Worm (Caenorhabditis elegans) whole organism, L1 larva: ENCODE measurements around the gene djr-1.1.

Experiments
- alr-1 ChIP-seq: fragments of 200-800 bp; sonication (Bioruptor generic); optimal IDR thresholded peaks from 2 replicates; lab custom pipeline; 2018; ENCODE audit warnings: borderline replicate concordance, mild to moderate bottlenecking, missing genetic modification characterization, missing compliant biosample characterization
- ceh-82 ChIP-seq, 3 experiments: fragments of 150-350 bp in 1 of 3; sonication (generic microtip) in 2 of 3; optimal IDR thresholded peaks; 2 replicates each; lab custom pipeline; 2014 to 2017; ENCODE audit warnings: missing biosample characterization in 3 of 3, missing genetic modification characterization in 3 of 3
- elt-3 ChIP-seq, 6 experiments: fragments of 150-350 bp in 1 of 6; sonication (generic microtip); optimal IDR thresholded peaks; 2 replicates each; lab custom pipeline; 2017 to 2018; ENCODE audit warnings: missing biosample characterization in 6 of 6, missing genetic modification characterization in 6 of 6, inconsistent platforms in 1 of 6
- jun-1 ChIP-seq: fragments of 150-350 bp; optimal IDR thresholded peaks from 2 replicates; lab custom pipeline; 2014; ENCODE audit warnings: missing biosample characterization, missing genetic modification reagents, missing genetic modification characterization
- lin-13 ChIP-seq: fragments of 150-350 bp; optimal IDR thresholded peaks from 2 replicates; lab custom pipeline; 2014; ENCODE audit warnings: missing biosample characterization, missing genetic modification reagents, missing genetic modification characterization
- nhr-47 ChIP-seq: sonication (generic microtip); optimal IDR thresholded peaks from 2 replicates; lab custom pipeline; 2016; ENCODE audit warnings: mild to moderate bottlenecking, missing genetic modification characterization, moderate library complexity, missing compliant biosample characterization
- nhr-76 ChIP-seq: sonication (generic microtip); optimal IDR thresholded peaks from 2 replicates; lab custom pipeline; 2017; ENCODE audit warnings: missing biosample characterization, missing genetic modification characterization
- snpc-4 ChIP-seq: fragments of 150-350 bp; optimal IDR thresholded peaks from 2 replicates; lab custom pipeline; 2014; ENCODE audit warnings: missing biosample characterization, missing genetic modification characterization
- unc-130 ChIP-seq: fragments of 150-350 bp; optimal IDR thresholded peaks from 2 replicates; lab custom pipeline; 2017; ENCODE audit warnings: missing biosample characterization, missing genetic modification characterization, inconsistent platforms
- unc-62 ChIP-seq: fragments of 150-350 bp; optimal IDR thresholded peaks from 2 replicates; lab custom pipeline; 2014; ENCODE audit warnings: missing biosample characterization, missing genetic modification reagents, missing genetic modification characterization
- zag-1 ChIP-seq: fragments of 150-350 bp; optimal IDR thresholded peaks from 2 replicates; lab custom pipeline; 2014; ENCODE audit warnings: missing biosample characterization, missing genetic modification characterization

DNA sequence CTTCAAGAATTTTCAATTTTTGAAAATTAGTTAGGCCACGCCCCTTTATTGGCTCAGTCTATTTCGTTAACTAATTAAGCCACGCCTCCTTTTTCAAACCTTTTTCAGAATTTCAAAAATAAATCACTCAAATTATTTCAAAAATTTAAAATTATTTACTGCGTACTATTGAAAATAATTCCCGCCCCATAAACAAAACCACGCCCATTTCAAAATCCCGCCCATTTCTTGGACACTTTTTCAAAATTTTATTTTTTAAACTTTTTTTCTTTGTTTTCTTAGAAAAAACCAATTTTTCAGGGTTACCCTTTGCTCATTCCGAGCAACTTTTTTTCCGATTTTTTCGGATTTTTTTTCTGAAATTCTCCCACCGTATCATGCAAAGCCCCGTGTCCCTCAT is 26.3 kb upstream of the djr-1.1 start, which contains the start of gene B0432.14:
- no peak for TF ChIP-seq zag-1
- no peak for TF ChIP-seq snpc-4 (tag; lab: Kevin White, UChicago)
- TF ChIP-seq nhr-76 = no peak
- no peak for TF ChIP-seq jun-1 (tag; lab: Kevin White, UChicago)
- TF ChIP-seq nhr-47 = no peak
- TF ChIP-seq alr-1 = no peak
- TF ChIP-seq unc-62 (GFP tag; lab: Kevin White, UChicago) = no peak
- TF ChIP-seq ceh-82 (tag; optimal IDR thresholded peaks at IDR 0.05; lab: Kevin White, UChicago) = no peak
- TF ChIP-seq unc-130 (tag; lab: Kevin White, UChicago) = no peak
- TF ChIP-seq elt-3 (tag; optimal IDR thresholded peaks at IDR 0.05; lab: Kevin White, UChicago) = no peak
- TF ChIP-seq lin-13 = no peak
